Fruit fly (Drosophila melanogaster): ENCODE data around the gene CG46394.
A peak's percentile ranks its signal among the peaks of the same experiment; 100 is the strongest.

CG46394 gene

dm6 chr3L:11587720-11588580, 12.2 kb upstream of the CG46394 start, which contains the start of gene rt (continued):
- peak; percentile 41 for TF ChIP-seq Chrac-16 (GFP tag; optimal IDR thresholded peaks at IDR 0.05)
- TF ChIP-seq CG3407 (GFP tag; optimal IDR thresholded peaks at IDR 0.05), result peak; percentile 68
- TF ChIP-seq CG13624 (GFP tag; optimal IDR thresholded peaks at IDR 0.05), result peak; percentile 26
- TF ChIP-seq CG30431 (GFP tag; optimal IDR thresholded peaks at IDR 0.05), result peak; percentile 31
- TF ChIP-seq da (GFP tag; optimal IDR thresholded peaks at IDR 0.05), result no peak
- TF ChIP-seq pum (GFP tag; optimal IDR thresholded peaks at IDR 0.05), result peak; percentile 40
- no peak for TF ChIP-seq Poxn (GFP tag; IDR thresholded peaks at IDR 0.05)
- peak; percentile 68 for TF ChIP-seq CG2678 (tag; optimal IDR thresholded peaks at IDR 0.05)
- TF ChIP-seq gcm2 (GFP tag; optimal IDR thresholded peaks at IDR 0.05), result peak; percentile 12
- TF ChIP-seq CG18476 (GFP tag; optimal IDR thresholded peaks at IDR 0.05), result peak; percentile 36
- peak; percentile 78 for TF ChIP-seq phol (tag; optimal IDR thresholded peaks at IDR 0.05)
- peak; percentile 50 for TF ChIP-seq CG17385 (GFP tag; optimal IDR thresholded peaks at IDR 0.05)
- peak; percentile 42; the same call in 1 of the 2 replicates for TF ChIP-seq wor (GFP tag; IDR thresholded peaks at IDR 0.05)
- TF ChIP-seq Sox100B (GFP tag; optimal IDR thresholded peaks at IDR 0.05), result peak; percentile 69
- no peak for TF ChIP-seq CG6854 (GFP tag; optimal IDR thresholded peaks at IDR 0.05)
- peak; percentile 36; the same call in 1 of the 2 replicates for TF ChIP-seq CG3847 (GFP tag; IDR thresholded peaks at IDR 0.05)
- TF ChIP-seq CG7556 (GFP tag; optimal IDR thresholded peaks at IDR 0.05), result peak; percentile 58
- TF ChIP-seq CG3281 (GFP tag; optimal IDR thresholded peaks at IDR 0.05), result peak; percentile 28
- peak; percentile 50; the same call in 1 of the 2 replicates for TF ChIP-seq CG32767 (GFP tag; IDR thresholded peaks at IDR 0.05)
- TF ChIP-seq dpn (GFP tag; optimal IDR thresholded peaks at IDR 0.05), result peak in 1 of 2 experiments; percentile 40
- TF ChIP-seq NfI (GFP tag; optimal IDR thresholded peaks at IDR 0.05), result peak; percentile 32
- 0 out of 2 replicates have a peak, but pooled peaks have one; percentile 33 for TF ChIP-seq CG10959 (GFP tag; IDR thresholded peaks at IDR 0.05)
- TF ChIP-seq CG5953 (GFP tag; IDR thresholded peaks at IDR 0.05), result peak; percentile 37; the same call in 1 of the 2 replicates
- peak; percentile 46 for TF ChIP-seq CG12219 (GFP tag; optimal IDR thresholded peaks at IDR 0.05)
- TF ChIP-seq Atf-2 (GFP tag; optimal IDR thresholded peaks at IDR 0.05), result peak; percentile 16
- TF ChIP-seq CG6765 (GFP tag; optimal IDR thresholded peaks at IDR 0.05), result no peak
- peak; percentile 62 for TF ChIP-seq croc (GFP tag; conservative IDR thresholded peaks at IDR 0.05)
- TF ChIP-seq bcd (GFP tag; optimal IDR thresholded peaks at IDR 0.05), result peak; percentile 24
- peak; percentile 66 for TF ChIP-seq Oli (tag; optimal IDR thresholded peaks at IDR 0.05)
- 0 out of 2 replicates have a peak, but pooled peaks have one; percentile 16 for TF ChIP-seq CG10366 (GFP tag; IDR thresholded peaks at IDR 0.05)
- no peak for TF ChIP-seq CG14050 (GFP tag; IDR thresholded peaks at IDR 0.05)
- no peak; the same call in 1 of the 2 replicates for TF ChIP-seq sim (GFP tag; IDR thresholded peaks at IDR 0.05)
- TF ChIP-seq kni (GFP tag; optimal IDR thresholded peaks at IDR 0.05), result peak; percentile 40
- no peak for TF ChIP-seq Jarid2 (GFP tag; optimal IDR thresholded peaks at IDR 0.05)
- TF ChIP-seq Mad (GFP tag; optimal IDR thresholded peaks at IDR 0.05), result peak; percentile 27
- no peak for TF ChIP-seq CG10543 (GFP tag; optimal IDR thresholded peaks at IDR 0.05)
- peak; percentile 58 for TF ChIP-seq CG1603 (tag; optimal IDR thresholded peaks at IDR 0.05)
- TF ChIP-seq HLHmδ (GFP tag; optimal IDR thresholded peaks at IDR 0.05), result no peak
- peak; percentile 44; the same call in 1 of the 2 replicates for TF ChIP-seq Rfx (GFP tag; IDR thresholded peaks at IDR 0.05)
- TF ChIP-seq Deaf1 (tag; optimal IDR thresholded peaks at IDR 0.05), result peak; percentile 6
- no peak for TF ChIP-seq repo (GFP tag; optimal IDR thresholded peaks at IDR 0.05)
- TF ChIP-seq CG15696 (tag; optimal IDR thresholded peaks at IDR 0.05), result peak; percentile 56
- peak; percentile 47 for TF ChIP-seq ind (GFP tag; optimal IDR thresholded peaks at IDR 0.05)
- peak; percentile 52 for TF ChIP-seq Med (GFP tag)
- peak; percentile 14 for TF ChIP-seq CG12071 (GFP tag; optimal IDR thresholded peaks at IDR 0.05)
- peak; percentile 5 for TF ChIP-seq jing (GFP tag; optimal IDR thresholded peaks at IDR 0.05)
- peak; percentile 22 for TF ChIP-seq CG1233 (GFP tag; optimal IDR thresholded peaks at IDR 0.05)
- no peak for TF ChIP-seq gsb (GFP tag; IDR thresholded peaks at IDR 0.05)

Data from whole organism, embryonic.